Fruit fly (Drosophila melanogaster) whole organism, embryonic: ENCODE data around the gene CG2006.
A peak's percentile ranks its signal among the peaks of the same experiment; 100 is the strongest.

ENCODE experiments used
- Abd-B ChIP-seq: fragments of 200-800 bp; sonication (Bioruptor generic); optimal IDR thresholded peaks from 2 replicates; lab custom pipeline; 2018; ENCODE audit warnings: missing biosample characterization, mild to moderate bottlenecking, missing genetic modification characterization, moderate library complexity
- Ada2b ChIP-seq: fragments of 200-800 bp; sonication (Bioruptor generic); IDR thresholded peaks from 2 replicates; pipeline ENCODE4 v1.3.6; 2022; ENCODE audit warnings: missing biosample characterization, missing genetic modification characterization
- Antp ChIP-seq: fragments of 200-800 bp; sonication (Bioruptor generic); optimal IDR thresholded peaks from 3 replicates; lab custom pipeline; 2016; ENCODE audit warnings: missing biosample characterization, missing genetic modification characterization
- CG10462 ChIP-seq: fragments of 200-800 bp; sonication (Bioruptor generic); optimal IDR thresholded peaks from 2 replicates; lab custom pipeline; 2016; ENCODE audit warnings: missing biosample characterization, missing genetic modification characterization
- CG11085 ChIP-seq: fragments of 200-800 bp; sonication (Bioruptor generic); IDR thresholded peaks from 2 replicates; pipeline ENCODE4 v1.3.6; 2022; ENCODE audit warnings: missing biosample characterization, missing genetic modification characterization
- CG11723 ChIP-seq: fragments of 200-800 bp; sonication (Bioruptor generic); optimal IDR thresholded peaks from 2 replicates; lab custom pipeline; 2017; ENCODE audit warnings: missing biosample characterization, mild to moderate bottlenecking, missing genetic modification characterization
- CG1233 ChIP-seq: fragments of 200-800 bp; sonication (Bioruptor generic); optimal IDR thresholded peaks from 4 replicates; lab custom pipeline; 2018; ENCODE audit warnings: missing biosample characterization, mild to moderate bottlenecking, missing genetic modification characterization
- CG13123 ChIP-seq: fragments of 200-800 bp; sonication (Bioruptor generic); optimal IDR thresholded peaks from 2 replicates; lab custom pipeline; 2016; ENCODE audit warnings: missing biosample characterization, missing genetic modification characterization
- CG15479 ChIP-seq: fragments of 200-800 bp; sonication (Bioruptor generic); optimal IDR thresholded peaks from 3 replicates; lab custom pipeline; 2019; ENCODE audit warnings: missing biosample characterization, mild to moderate bottlenecking, missing genetic modification characterization, moderate library complexity
- CG2202 ChIP-seq: fragments of 200-800 bp; sonication (Bioruptor generic); optimal IDR thresholded peaks from 2 replicates; lab custom pipeline; 2018; ENCODE audit warnings: missing biosample characterization, mild to moderate bottlenecking, missing genetic modification characterization
- CG2875 ChIP-seq: fragments of 200-800 bp; sonication (Bioruptor generic); optimal IDR thresholded peaks from 2 replicates; lab custom pipeline; 2017; ENCODE audit warnings: missing biosample characterization, mild to moderate bottlenecking, missing genetic modification characterization, missing genetic modification reagents
- CG30020 ChIP-seq: fragments of 200-800 bp; optimal IDR thresholded peaks from 2 replicates; lab custom pipeline; 2019; ENCODE audit warnings: missing biosample characterization, mild to moderate bottlenecking, missing genetic modification characterization, moderate library complexity
- CG30431 ChIP-seq: fragments of 200-800 bp; sonication (Bioruptor generic); optimal IDR thresholded peaks from 2 replicates; lab custom pipeline; 2017; ENCODE audit warnings: missing biosample characterization, missing genetic modification characterization
- CG3281 ChIP-seq: fragments of 200-800 bp; sonication (Bioruptor generic); optimal IDR thresholded peaks from 3 replicates; lab custom pipeline; 2017; ENCODE audit warnings: missing biosample characterization, mild to moderate bottlenecking, missing genetic modification characterization
- CG34224 ChIP-seq: fragments of 200-800 bp; sonication (Bioruptor generic); IDR thresholded peaks from 3 replicates; pipeline ENCODE4 v1.3.6; 2022; ENCODE audit warnings: missing biosample characterization, missing genetic modification characterization; ENCODE audit not compliant: partially characterized antibody
- CG5245 ChIP-seq: fragments of 200-800 bp; sonication (Bioruptor generic); optimal IDR thresholded peaks from 3 replicates; lab custom pipeline; 2016; ENCODE audit warnings: missing biosample characterization, missing genetic modification characterization
- CG6254 ChIP-seq: fragments of 200-800 bp; sonication (Bioruptor generic); optimal IDR thresholded peaks from 3 replicates; lab custom pipeline; 2017; ENCODE audit warnings: mild to moderate bottlenecking, missing biosample characterization, missing genetic modification reagents, missing genetic modification characterization
- CG7556 ChIP-seq: fragments of 200-800 bp; sonication (Bioruptor generic); optimal IDR thresholded peaks from 2 replicates; lab custom pipeline; 2017; ENCODE audit warnings: missing biosample characterization, mild to moderate bottlenecking, missing genetic modification characterization
- CG7839 ChIP-seq: fragments of 200-800 bp; sonication (Bioruptor generic); optimal IDR thresholded peaks from 3 replicates; lab custom pipeline; 2018; ENCODE audit warnings: missing biosample characterization, mild to moderate bottlenecking, missing genetic modification characterization, moderate library complexity
- CG8388 ChIP-seq: fragments of 200-800 bp; sonication (Bioruptor generic); optimal IDR thresholded peaks from 2 replicates; lab custom pipeline; 2019; ENCODE audit warnings: missing biosample characterization, mild to moderate bottlenecking, missing genetic modification characterization, moderate library complexity
- CG9437 ChIP-seq: fragments of 200-800 bp; sonication (Bioruptor generic); optimal IDR thresholded peaks from 2 replicates; lab custom pipeline; 2018; ENCODE audit warnings: missing biosample characterization, mild to moderate bottlenecking, missing genetic modification characterization
- CG9876 ChIP-seq: fragments of 200-800 bp; sonication (Bioruptor generic); optimal IDR thresholded peaks from 2 replicates; lab custom pipeline; 2016; ENCODE audit warnings: missing biosample characterization, missing genetic modification characterization
- Deaf1 ChIP-seq: fragments of 200-800 bp; optimal IDR thresholded peaks from 3 replicates; lab custom pipeline; 2019; ENCODE audit warnings: missing biosample characterization, mild to moderate bottlenecking, missing genetic modification characterization, moderate library complexity
- Dip3 ChIP-seq: fragments of 200-800 bp; sonication (Bioruptor generic); optimal IDR thresholded peaks from 3 replicates; lab custom pipeline; 2016; ENCODE audit warnings: missing biosample characterization, missing genetic modification characterization
- Dll ChIP-seq: fragments of 200-800 bp; sonication (Bioruptor generic); IDR thresholded peaks from 4 replicates; pipeline ENCODE4 v1.3.6; 2022; ENCODE audit warnings: missing biosample characterization, missing genetic modification characterization; ENCODE audit not compliant: partially characterized antibody
- Gsc ChIP-seq: fragments of 200-800 bp; sonication (Bioruptor generic); IDR thresholded peaks from 2 replicates; pipeline ENCODE4 v1.3.6; 2022; ENCODE audit warnings: missing biosample characterization, missing genetic modification characterization
- HLH3B ChIP-seq: fragments of 200-800 bp; sonication (Bioruptor generic); IDR thresholded peaks from 2 replicates; pipeline ENCODE4 v1.3.6; 2022; ENCODE audit warnings: missing biosample characterization, missing genetic modification characterization
- Hr78 ChIP-seq, 2 experiments: fragments of 200-800 bp in 1 of 2; fragments of >200 bp in 1 of 2; sonication (Bioruptor generic) in 1 of 2; optimal IDR thresholded peaks; 2 replicates each; lab custom pipeline; 2017 to 2019; ENCODE audit warnings: missing biosample characterization in 2 of 2, missing genetic modification characterization in 2 of 2, mild to moderate bottlenecking in 1 of 2, moderate library complexity in 1 of 2
- Nf-YA ChIP-seq: fragments of 200-800 bp; sonication (Bioruptor generic); IDR thresholded peaks from 2 replicates; pipeline ENCODE4 v1.3.6; 2022; ENCODE audit warnings: missing biosample characterization, missing genetic modification characterization
- Ravus ChIP-seq: fragments of 200-800 bp; sonication (Bioruptor generic); IDR thresholded peaks from 2 replicates; pipeline ENCODE4 v1.3.6; 2022; ENCODE audit warnings: missing biosample characterization, missing genetic modification characterization
- abd-A ChIP-seq: fragments of 200-800 bp; sonication (Bioruptor generic); optimal IDR thresholded peaks from 3 replicates; lab custom pipeline; 2019; ENCODE audit warnings: missing biosample characterization, mild to moderate bottlenecking, missing genetic modification characterization, moderate library complexity
- aop ChIP-seq: fragments of 200-800 bp; sonication (Bioruptor generic); IDR thresholded peaks from 2 replicates; pipeline ENCODE4 v1.3.6; 2022; ENCODE audit warnings: missing biosample characterization, missing genetic modification characterization
- br ChIP-seq: fragments of >200 bp; optimal IDR thresholded peaks from 2 replicates; lab custom pipeline; 2017
- bsh ChIP-seq, 2 experiments: fragments of 200-800 bp; sonication (Bioruptor generic); optimal IDR thresholded peaks; 2 replicates each; lab custom pipeline; 2017 to 2018; ENCODE audit warnings: mild to moderate bottlenecking in 2 of 2, missing biosample characterization in 2 of 2, missing genetic modification characterization in 2 of 2, moderate library complexity in 1 of 2
- cad ChIP-seq: fragments of >200 bp; optimal IDR thresholded peaks from 2 replicates; lab custom pipeline; 2017; ENCODE audit warnings: missing biosample characterization, missing genetic modification characterization
- chif ChIP-seq, 2 experiments: fragments of 200-800 bp; sonication (Bioruptor generic); optimal IDR thresholded peaks; 3 replicates each; lab custom pipeline; 2016; ENCODE audit warnings: missing biosample characterization in 2 of 2, missing genetic modification characterization in 2 of 2
- chinmo ChIP-seq: fragments of 200-800 bp; sonication (Bioruptor generic); IDR thresholded peaks from 4 replicates; pipeline ENCODE4 v1.3.6; 2022; ENCODE audit warnings: missing biosample characterization, missing genetic modification characterization; ENCODE audit not compliant: partially characterized antibody
- dm ChIP-seq: fragments of 200-800 bp; sonication (Bioruptor generic); optimal IDR thresholded peaks from 3 replicates; lab custom pipeline; 2016; ENCODE audit warnings: missing biosample characterization, missing genetic modification characterization
- eve ChIP-seq, 2 experiments: fragments of >200 bp; optimal IDR thresholded peaks; 2 replicates each; lab custom pipeline; 2017; ENCODE audit warnings: missing biosample characterization in 2 of 2, missing genetic modification characterization in 2 of 2
- fd102C ChIP-seq: fragments of 200-800 bp; sonication (Bioruptor generic); optimal IDR thresholded peaks from 2 replicates; lab custom pipeline; 2018; ENCODE audit warnings: missing biosample characterization, mild to moderate bottlenecking, missing genetic modification characterization, moderate library complexity
- fd64A ChIP-seq: fragments of 200-800 bp; sonication (Bioruptor generic); optimal IDR thresholded peaks from 3 replicates; lab custom pipeline; 2018; ENCODE audit warnings: missing biosample characterization, mild to moderate bottlenecking, missing genetic modification characterization
- gro ChIP-seq: fragments of 200-800 bp; sonication (Bioruptor generic); optimal IDR thresholded peaks from 2 replicates; lab custom pipeline; 2016; ENCODE audit warnings: missing biosample characterization, missing genetic modification characterization
- gsb-n ChIP-seq: fragments of 200-800 bp; sonication (Bioruptor generic); optimal IDR thresholded peaks from 3 replicates; lab custom pipeline; 2018; ENCODE audit warnings: missing biosample characterization, mild to moderate bottlenecking, missing genetic modification characterization
- gt ChIP-seq: fragments of 200-800 bp; sonication (Bioruptor generic); IDR thresholded peaks from 2 replicates; pipeline ENCODE4 v1.3.6; 2022; ENCODE audit warnings: missing biosample characterization, missing genetic modification characterization
- kay ChIP-seq: fragments of 200-800 bp; sonication (Bioruptor generic); optimal IDR thresholded peaks from 2 replicates; lab custom pipeline; 2016; ENCODE audit warnings: missing biosample characterization, missing genetic modification characterization
- shn ChIP-seq: fragments of 200-800 bp; sonication (Bioruptor generic); optimal IDR thresholded peaks from 3 replicates; lab custom pipeline; 2016; ENCODE audit warnings: missing biosample characterization, missing genetic modification characterization
- tgo ChIP-seq: fragments of 200-800 bp; sonication (Bioruptor generic); IDR thresholded peaks from 3 replicates; pipeline ENCODE4 v1.3.6; 2022; ENCODE audit warnings: missing biosample characterization, missing genetic modification characterization
- wek ChIP-seq: fragments of 200-800 bp; sonication (Bioruptor generic); optimal IDR thresholded peaks from 3 replicates; lab custom pipeline; 2018; ENCODE audit warnings: missing biosample characterization, mild to moderate bottlenecking, missing genetic modification characterization, moderate library complexity
- yki ChIP-seq: fragments of >200 bp; optimal IDR thresholded peaks from 3 replicates; lab custom pipeline; 2018
- zen ChIP-seq: fragments of 200-800 bp; sonication (Bioruptor generic); optimal IDR thresholded peaks from 3 replicates; lab custom pipeline; 2018; ENCODE audit warnings: missing biosample characterization, mild to moderate bottlenecking, missing genetic modification characterization, moderate library complexity

The CG2006 gene

dm6 chr3R:29478952-29479538, 10.2 kb upstream of the CG2006 start (continued):
- TF ChIP-seq shn (no peak), chif (GFP tag; optimal IDR thresholded peaks at IDR 0.05; lab: Kevin White, UChicago) (peak in 1 of 2 experiments; percentile 9), CG30020 (tag; lab: Kevin White, UChicago) (no peak), yki (no peak), CG8388 (GFP tag; lab: Kevin White, UChicago) (peak; percentile 25), bsh (GFP tag; optimal IDR thresholded peaks at IDR 0.05; lab: Kevin White, UChicago) (peak in 1 of 2 experiments; percentile 48), Ada2b (peak; percentile 79), CG11723 (peak; percentile 43), Nf-YA (GFP tag; lab: Robert Waterston, UW) (no peak), Ravus (GFP tag; lab: Robert Waterston, UW) (no peak; the same call in 1 of the 2 replicates), chinmo (peak; percentile 81; the same call in 3 of the 4 replicates), CG6254 (GFP tag; lab: Kevin White, UChicago) (peak; percentile 23), abd-A (tag; lab: Kevin White, UChicago) (no peak), CG1233 (GFP tag; lab: Kevin White, UChicago) (peak; percentile 51), CG34224 (GFP tag; lab: Robert Waterston, UW) (0 out of 3 replicates have a peak, but pooled peaks have one; percentile 10), CG9876 (GFP tag; lab: Kevin White, UChicago) (no peak), CG2202 (tag; lab: Kevin White, UChicago) (no peak), Deaf1 (peak; percentile 78), CG10462 (no peak), CG5245 (GFP tag; lab: Kevin White, UChicago) (no peak), HLH3B (GFP tag; lab: Robert Waterston, UW) (peak; percentile 72), fd102C (GFP tag; lab: Kevin White, UChicago) (no peak), gsb-n (tag; lab: Kevin White, UChicago) (no peak), CG2875 (GFP tag; lab: Kevin White, UChicago) (peak; percentile 34), Gsc (GFP tag; lab: Robert Waterston, UW) (no peak), Hr78 (GFP tag; optimal IDR thresholded peaks at IDR 0.05; lab: Kevin White, UChicago) (peak in 1 of 2 experiments; percentile 83), CG7839 (tag; lab: Kevin White, UChicago) (peak; percentile 72), Abd-B (GFP tag; lab: Kevin White, UChicago) (peak; percentile 71), gt (GFP tag; lab: Robert Waterston, UW) (no peak), fd64A (no peak), dm (GFP tag; lab: Kevin White, UChicago) (peak; percentile 5), CG9437 (peak; percentile 15), CG11085 (GFP tag; lab: Robert Waterston, UW) (no peak), CG13123 (no peak), wek (GFP tag; lab: Kevin White, UChicago) (peak; percentile 24), cad (GFP tag; lab: Kevin White, UChicago) (no peak), CG30431 (GFP tag; lab: Kevin White, UChicago) (no peak), Dll (no peak), gro (GFP tag; lab: Kevin White, UChicago) (peak; percentile 39), CG3281 (GFP tag; lab: Kevin White, UChicago) (peak; percentile 73), tgo (GFP tag; lab: Robert Waterston, UW) (peak; percentile 62; the same call in 2 of the 3 replicates), eve (GFP tag; optimal IDR thresholded peaks at IDR 0.05; lab: Kevin White, UChicago) (no peak), aop (GFP tag; lab: Robert Waterston, UW) (no peak), CG7556 (GFP tag; lab: Kevin White, UChicago) (peak; percentile 69), Dip3 (GFP tag; lab: Kevin White, UChicago) (peak; percentile 61), kay (GFP tag; lab: Kevin White, UChicago) (peak; percentile 9), Antp (GFP tag; lab: Kevin White, UChicago) (no peak), br (no peak), CG15479 (no peak), zen (tag; lab: Kevin White, UChicago) (no peak)
